Worm (Caenorhabditis elegans) whole organism, mixed stage, embryonic: ENCODE measurements around the gene col-106.

ENCODE experiments used
- bed-3 ChIP-seq: fragments of 200-800 bp; sonication (Bioruptor generic); optimal IDR thresholded peaks from 3 replicates; lab custom pipeline; 2018; ENCODE audit warnings: mild to moderate bottlenecking, missing genetic modification characterization, moderate library complexity, missing compliant biosample characterization
- blmp-1 ChIP-seq: fragments of 150-350 bp; optimal IDR thresholded peaks from 2 replicates; lab custom pipeline; 2014; ENCODE audit warnings: missing biosample characterization, missing genetic modification characterization
- ceh-39 ChIP-seq: fragments of 150-350 bp; optimal IDR thresholded peaks from 2 replicates; lab custom pipeline; 2014; ENCODE audit warnings: missing biosample characterization, missing genetic modification characterization
- ceh-43 ChIP-seq: fragments of 200-800 bp; sonication (Bioruptor generic); optimal IDR thresholded peaks from 2 replicates; lab custom pipeline; 2018; ENCODE audit warnings: mild to moderate bottlenecking, missing genetic modification characterization, moderate library complexity, missing compliant biosample characterization
- ces-1 ChIP-seq: fragments of 150-350 bp; optimal IDR thresholded peaks from 2 replicates; lab custom pipeline; 2014; ENCODE audit warnings: missing biosample characterization, missing genetic modification reagents, missing genetic modification characterization
- cnd-1 ChIP-seq: fragments of 200-800 bp; sonication (Bioruptor generic); optimal IDR thresholded peaks from 2 replicates; lab custom pipeline; 2018; ENCODE audit warnings: mild to moderate bottlenecking, missing genetic modification characterization, missing compliant biosample characterization
- drap-1 ChIP-seq: fragments of 200-800 bp; sonication (Bioruptor generic); optimal IDR thresholded peaks from 3 replicates; lab custom pipeline; 2018; ENCODE audit warnings: mild to moderate bottlenecking, missing genetic modification characterization, missing compliant biosample characterization
- elt-1 ChIP-seq: sonication (generic microtip); optimal IDR thresholded peaks from 2 replicates; lab custom pipeline; 2017; ENCODE audit warnings: missing genetic modification characterization, mild to moderate bottlenecking, missing compliant biosample characterization, antibody characterized with exemption, moderate library complexity, borderline replicate concordance; ENCODE audit not compliant: insufficient read depth
- elt-3 ChIP-seq: fragments of 150-350 bp; optimal IDR thresholded peaks from 2 replicates; lab custom pipeline; 2014; ENCODE audit warnings: missing biosample characterization, missing genetic modification characterization
- ham-2 ChIP-seq: fragments of 200-800 bp; sonication (Bioruptor generic); optimal IDR thresholded peaks from 2 replicates; lab custom pipeline; 2018; ENCODE audit warnings: mild to moderate bottlenecking, missing genetic modification characterization, missing compliant biosample characterization
- hlh-1 ChIP-seq: fragments of 150-350 bp; optimal IDR thresholded peaks from 2 replicates; lab custom pipeline; 2014; ENCODE audit warnings: missing biosample characterization, missing genetic modification reagents, missing genetic modification characterization
- lsy-2 ChIP-seq: fragments of 150-350 bp; optimal IDR thresholded peaks from 2 replicates; lab custom pipeline; 2014; ENCODE audit warnings: missing biosample characterization, missing genetic modification characterization
- mab-5 ChIP-seq: fragments of 150-350 bp; optimal IDR thresholded peaks from 2 replicates; lab custom pipeline; 2014; ENCODE audit warnings: missing biosample characterization, missing genetic modification characterization
- mep-1 ChIP-seq: fragments of 150-350 bp; optimal IDR thresholded peaks from 2 replicates; lab custom pipeline; 2017; ENCODE audit warnings: missing biosample characterization, missing genetic modification reagents, missing genetic modification characterization, inconsistent platforms
- nhr-12 ChIP-seq: fragments of 150-350 bp; optimal IDR thresholded peaks from 2 replicates; lab custom pipeline; 2014; ENCODE audit warnings: missing biosample characterization, missing genetic modification characterization
- nhr-2 ChIP-seq: fragments of 150-350 bp; optimal IDR thresholded peaks from 2 replicates; lab custom pipeline; 2014; ENCODE audit warnings: missing biosample characterization, missing genetic modification characterization
- nhr-237 ChIP-seq: fragments of 150-350 bp; optimal IDR thresholded peaks from 2 replicates; lab custom pipeline; 2014; ENCODE audit warnings: missing biosample characterization, missing genetic modification characterization
- nhr-28 ChIP-seq: fragments of 150-350 bp; optimal IDR thresholded peaks from 2 replicates; lab custom pipeline; 2014; ENCODE audit warnings: missing biosample characterization, missing genetic modification characterization
- nhr-76 ChIP-seq: sonication (generic microtip); optimal IDR thresholded peaks from 2 replicates; lab custom pipeline; 2017; ENCODE audit warnings: missing biosample characterization, missing genetic modification characterization
- pha-4 ChIP-seq: fragments of 150-350 bp; optimal IDR thresholded peaks from 2 replicates; lab custom pipeline; 2018; ENCODE audit warnings: missing biosample characterization, missing genetic modification reagents, missing genetic modification characterization
- sem-2 ChIP-seq: fragments of 200-800 bp; sonication (Bioruptor generic); optimal IDR thresholded peaks from 2 replicates; lab custom pipeline; 2018; ENCODE audit warnings: mild to moderate bottlenecking, missing genetic modification characterization, missing compliant biosample characterization
- snpc-4 ChIP-seq: fragments of 150-350 bp; optimal IDR thresholded peaks from 2 replicates; lab custom pipeline; 2014; ENCODE audit warnings: missing biosample characterization, missing genetic modification characterization
- sptf-1 ChIP-seq: sonication (generic microtip); optimal IDR thresholded peaks from 2 replicates; lab custom pipeline; 2017; ENCODE audit warnings: mild to moderate bottlenecking, missing genetic modification characterization, moderate library complexity, missing compliant biosample characterization
- tbx-8 ChIP-seq: fragments of 200-800 bp; sonication (Bioruptor generic); optimal IDR thresholded peaks from 2 replicates; lab custom pipeline; 2018; ENCODE audit warnings: mild to moderate bottlenecking, missing genetic modification characterization, moderate library complexity, missing compliant biosample characterization
- unc-120 ChIP-seq: sonication (generic microtip); optimal IDR thresholded peaks from 2 replicates; lab custom pipeline; 2017; ENCODE audit warnings: missing genetic modification characterization, missing compliant biosample characterization; ENCODE audit not compliant: poor library complexity, severe bottlenecking
- unc-39 ChIP-seq: fragments of 150-350 bp; optimal IDR thresholded peaks from 2 replicates; lab custom pipeline; 2014; ENCODE audit warnings: missing biosample characterization, missing genetic modification characterization
- unc-62 ChIP-seq: fragments of 150-350 bp; optimal IDR thresholded peaks from 2 replicates; lab custom pipeline; 2014; ENCODE audit warnings: missing biosample characterization, missing genetic modification reagents, missing genetic modification characterization
- zip-8 ChIP-seq: fragments of 150-350 bp; optimal IDR thresholded peaks from 2 replicates; lab custom pipeline; 2014; ENCODE audit warnings: missing biosample characterization, missing genetic modification characterization
- ztf-11 ChIP-seq: fragments of 150-350 bp; optimal IDR thresholded peaks from 2 replicates; lab custom pipeline; 2014; ENCODE audit warnings: missing biosample characterization, missing genetic modification characterization

Gene col-106

DNA sequence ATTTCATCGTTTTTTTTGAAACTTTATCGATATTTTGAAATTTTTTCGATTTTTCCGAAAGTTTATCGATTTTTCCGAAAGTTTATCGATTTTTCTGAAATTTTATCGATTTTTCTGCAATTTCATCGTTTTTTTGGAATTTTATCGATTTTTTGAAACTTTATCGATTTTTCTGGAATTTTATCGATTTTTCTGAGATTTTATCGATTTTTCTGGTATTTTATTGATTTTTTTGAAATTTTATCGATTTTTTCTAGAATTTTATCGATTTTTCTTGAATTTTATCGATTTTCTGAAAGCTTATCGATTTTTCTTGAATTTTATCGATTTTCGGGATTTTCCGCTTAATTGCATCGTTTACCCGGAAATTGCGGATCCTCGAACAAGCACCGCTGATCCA lies 17.1 kb downstream of the col-106 start:
- TF ChIP-seq ceh-39 (tag; lab: Kevin White, UChicago) = no peak
- no peak for TF ChIP-seq nhr-2 (tag; lab: Kevin White, UChicago)
- no peak for TF ChIP-seq nhr-28 (tag; lab: Kevin White, UChicago)
- TF ChIP-seq unc-62 (GFP tag; lab: Kevin White, UChicago) = no peak
- no peak for TF ChIP-seq ztf-11
- no peak for TF ChIP-seq ham-2
- no peak for TF ChIP-seq bed-3 (GFP tag; lab: Kevin White, UChicago)
- TF ChIP-seq mab-5 (tag; lab: Kevin White, UChicago) = no peak
- no peak for TF ChIP-seq blmp-1 (tag; lab: Kevin White, UChicago)
- TF ChIP-seq unc-39 (tag; lab: Kevin White, UChicago) = no peak
- TF ChIP-seq nhr-12 = no peak
- no peak for TF ChIP-seq ces-1 (GFP tag; lab: Kevin White, UChicago)
- no peak for TF ChIP-seq elt-3 (tag; lab: Kevin White, UChicago)
- no peak for TF ChIP-seq cnd-1 (tag; lab: Kevin White, UChicago)
- no peak for TF ChIP-seq lsy-2
- no peak for TF ChIP-seq tbx-8 (GFP tag; lab: Kevin White, UChicago)
- no peak for TF ChIP-seq mep-1
- TF ChIP-seq, all 35 proteins: peak for 0

DNA sequence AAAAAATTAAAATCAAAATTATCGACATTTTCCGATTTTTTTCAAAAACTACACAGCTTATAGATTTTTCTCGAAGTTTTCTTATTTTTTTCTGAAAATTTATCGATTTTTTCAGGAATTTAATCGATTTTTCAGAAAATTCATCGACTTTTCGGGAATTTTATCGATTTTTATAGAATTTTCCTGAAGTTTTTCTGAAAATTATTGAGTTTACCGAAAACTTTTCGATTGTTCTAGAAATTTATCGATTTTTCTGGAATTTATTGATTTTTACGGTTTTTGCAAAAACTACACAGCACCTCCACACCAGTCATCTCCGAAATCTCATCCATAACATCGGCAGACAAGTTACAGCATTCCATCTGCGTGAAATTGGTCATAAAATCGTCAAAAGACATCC lies 23.0 kb downstream of the col-106 start:
- no peak for TF ChIP-seq zip-8 (tag; lab: Kevin White, UChicago)
- no peak for TF ChIP-seq sem-2 (GFP tag; lab: Kevin White, UChicago)
- TF ChIP-seq unc-62 (GFP tag; lab: Kevin White, UChicago) = no peak
- TF ChIP-seq nhr-2 (tag; lab: Kevin White, UChicago) = no peak
- no peak for TF ChIP-seq unc-120 (tag; lab: Kevin White, UChicago)
- TF ChIP-seq tbx-8 (GFP tag; lab: Kevin White, UChicago) = no peak
- no peak for TF ChIP-seq ham-2
- no peak for TF ChIP-seq hlh-1 (tag; lab: Kevin White, UChicago)

- TF ChIP-seq nhr-12 (no peak), tbx-8 (GFP tag; lab: Kevin White, UChicago) (no peak), unc-62 (GFP tag; lab: Kevin White, UChicago) (no peak), unc-120 (tag; lab: Kevin White, UChicago) (no peak), drap-1 (no peak), blmp-1 (tag; lab: Kevin White, UChicago) (no peak), nhr-76 (tag; lab: Kevin White, UChicago) (no peak), snpc-4 (tag; lab: Kevin White, UChicago) (no peak), pha-4 (tag; lab: Kevin White, UChicago) (no peak), nhr-28 (tag; lab: Kevin White, UChicago) (no peak), cnd-1 (tag; lab: Kevin White, UChicago) (no peak), ceh-39 (tag; lab: Kevin White, UChicago) (no peak), mep-1 (no peak)
Observed at ce11 chrIV:1435159-1435558, 25.4 kb downstream of the col-106 start.

ce11 chrIV:1434554-1435089 lies 26.0 kb downstream of the col-106 start, which contains the start of gene clp-6:
Gene clp-6, minus strand, starts transcription at chrIV:1435039.
- no peak for TF ChIP-seq lsy-2
- no peak for TF ChIP-seq pha-4 (tag; lab: Kevin White, UChicago)

DNA sequence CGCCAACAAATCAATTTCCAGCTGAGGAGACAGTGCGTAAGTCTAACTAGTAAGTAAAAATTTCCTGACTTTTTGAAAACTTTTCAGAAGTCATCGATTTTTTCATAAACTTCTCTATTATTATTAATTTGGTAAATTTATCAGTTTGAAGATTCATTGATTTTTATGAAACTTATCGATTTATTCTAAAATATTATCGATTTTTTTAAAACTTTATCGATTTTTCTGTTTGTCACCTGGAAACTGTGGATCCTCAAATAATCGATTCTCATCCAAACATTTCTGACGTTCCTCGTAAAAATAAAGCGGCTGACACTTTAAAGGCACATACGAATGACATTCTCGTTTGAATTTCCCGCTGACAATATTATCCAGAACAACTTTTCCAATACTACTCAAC lies 26.6 kb downstream of the col-106 start:
- no peak for TF ChIP-seq ztf-11
- TF ChIP-seq sem-2 (GFP tag; lab: Kevin White, UChicago) = no peak
- TF ChIP-seq zip-8 (tag; lab: Kevin White, UChicago) = no peak
- TF ChIP-seq nhr-76 (tag; lab: Kevin White, UChicago) = no peak
- no peak for TF ChIP-seq elt-1 (tag; lab: Kevin White, UChicago)
- no peak for TF ChIP-seq unc-62 (GFP tag; lab: Kevin White, UChicago)
- TF ChIP-seq cnd-1 (tag; lab: Kevin White, UChicago) = no peak
- no peak for TF ChIP-seq sptf-1 (tag; lab: Kevin White, UChicago)
- no peak for TF ChIP-seq ham-2
- TF ChIP-seq unc-120 (tag; lab: Kevin White, UChicago) = no peak
- TF ChIP-seq lsy-2 = no peak
- TF ChIP-seq ceh-43 (GFP tag; lab: Kevin White, UChicago) = no peak
- no peak for TF ChIP-seq nhr-237
- no peak for TF ChIP-seq pha-4 (tag; lab: Kevin White, UChicago)
